Fruit fly (Drosophila melanogaster) whole organism, embryonic: ENCODE measurements around the gene Bicra.

Experiments
- ATbp ChIP-seq: fragments of 200-800 bp; sonication (Bioruptor generic); optimal IDR thresholded peaks from 2 replicates; lab custom pipeline; 2017; ENCODE audit warnings: missing biosample characterization, mild to moderate bottlenecking, missing genetic modification characterization, missing genetic modification reagents
- Atf3 ChIP-seq: fragments of 200-800 bp; sonication (Bioruptor generic); optimal IDR thresholded peaks from 3 replicates; lab custom pipeline; 2016; ENCODE audit warnings: missing biosample characterization, missing genetic modification characterization
- Bteb2 ChIP-seq: fragments of 200-800 bp; sonication (Bioruptor generic); optimal IDR thresholded peaks from 2 replicates; lab custom pipeline; 2016; ENCODE audit warnings: missing biosample characterization, missing genetic modification characterization
- CG11085 ChIP-seq: fragments of 200-800 bp; sonication (Bioruptor generic); IDR thresholded peaks from 2 replicates; pipeline ENCODE4 v1.3.6; 2022; ENCODE audit warnings: missing biosample characterization, missing genetic modification characterization
- CG12155 ChIP-seq: fragments of 200-800 bp; sonication (Bioruptor generic); optimal IDR thresholded peaks from 3 replicates; lab custom pipeline; 2016; ENCODE audit warnings: missing biosample characterization, missing genetic modification characterization
- CG13296 ChIP-seq: fragments of 200-800 bp; sonication (Bioruptor generic); optimal IDR thresholded peaks from 3 replicates; lab custom pipeline; 2018; ENCODE audit warnings: missing biosample characterization, mild to moderate bottlenecking, missing genetic modification characterization
- CG14667 ChIP-seq: fragments of 200-800 bp; sonication (Bioruptor generic); IDR thresholded peaks from 2 replicates; pipeline ENCODE4 v1.3.6; 2022; ENCODE audit warnings: missing biosample characterization, missing genetic modification characterization
- CG15011 ChIP-seq: fragments of 200-800 bp; sonication (Bioruptor generic); optimal IDR thresholded peaks from 3 replicates; lab custom pipeline; 2018; ENCODE audit warnings: missing biosample characterization, mild to moderate bottlenecking, missing genetic modification characterization
- CG15073 ChIP-seq: fragments of 200-800 bp; sonication (Bioruptor generic); optimal IDR thresholded peaks from 2 replicates; lab custom pipeline; 2016; ENCODE audit warnings: missing biosample characterization, missing genetic modification characterization
- CG1603 ChIP-seq: fragments of 200-800 bp; sonication (Bioruptor generic); optimal IDR thresholded peaks from 2 replicates; lab custom pipeline; 2019; ENCODE audit warnings: missing biosample characterization, mild to moderate bottlenecking, missing genetic modification characterization, moderate library complexity
- CG18011 ChIP-seq: fragments of 200-800 bp; sonication (Bioruptor generic); optimal IDR thresholded peaks from 2 replicates; lab custom pipeline; 2017; ENCODE audit warnings: missing biosample characterization, missing genetic modification characterization, mild to moderate bottlenecking, moderate library complexity, missing genotype
- CG18599 ChIP-seq: fragments of 200-800 bp; sonication (Bioruptor generic); optimal IDR thresholded peaks from 3 replicates; lab custom pipeline; 2017; ENCODE audit warnings: missing biosample characterization, missing genetic modification characterization, mild to moderate bottlenecking, moderate library complexity, missing genetic modification reagents
- CG2120 ChIP-seq: fragments of 200-800 bp; sonication (Bioruptor generic); optimal IDR thresholded peaks from 3 replicates; lab custom pipeline; 2016; ENCODE audit warnings: missing biosample characterization, missing genetic modification characterization
- CG31388 ChIP-seq: fragments of 200-800 bp; sonication (Bioruptor generic); optimal IDR thresholded peaks from 2 replicates; lab custom pipeline; 2016; ENCODE audit warnings: missing biosample characterization, missing genetic modification characterization
- CG32772 ChIP-seq: fragments of 200-800 bp; sonication (Bioruptor generic); IDR thresholded peaks from 2 replicates; pipeline ENCODE4 v1.3.6; 2022; ENCODE audit warnings: missing biosample characterization, missing genetic modification characterization
- CG34224 ChIP-seq: fragments of 200-800 bp; sonication (Bioruptor generic); IDR thresholded peaks from 3 replicates; pipeline ENCODE4 v1.3.6; 2022; ENCODE audit warnings: missing biosample characterization, missing genetic modification characterization; ENCODE audit not compliant: partially characterized antibody
- CG3838 ChIP-seq: fragments of 200-800 bp; sonication (Bioruptor generic); optimal IDR thresholded peaks from 3 replicates; lab custom pipeline; 2016; ENCODE audit warnings: missing biosample characterization, missing genetic modification characterization
- CG4730 ChIP-seq: fragments of 200-800 bp; sonication (Bioruptor generic); IDR thresholded peaks from 2 replicates; pipeline ENCODE4 v1.3.6; 2022; ENCODE audit warnings: missing biosample characterization, missing genetic modification characterization
- CG6683 ChIP-seq: fragments of 200-800 bp; sonication (Bioruptor generic); optimal IDR thresholded peaks from 2 replicates; lab custom pipeline; 2017; ENCODE audit warnings: missing biosample characterization, mild to moderate bottlenecking, missing genetic modification characterization, missing genetic modification reagents
- CG7786 ChIP-seq: fragments of 200-800 bp; sonication (Bioruptor generic); optimal IDR thresholded peaks from 2 replicates; lab custom pipeline; 2016; ENCODE audit warnings: missing biosample characterization, missing genetic modification characterization
- CkIIα-i1 ChIP-seq: fragments of 200-800 bp; sonication (Bioruptor generic); IDR thresholded peaks from 2 replicates; pipeline ENCODE4 v1.3.6; 2022; ENCODE audit warnings: missing biosample characterization, missing genetic modification characterization
- CoRest ChIP-seq: fragments of 200-800 bp; sonication (Bioruptor generic); optimal IDR thresholded peaks from 3 replicates; lab custom pipeline; 2018; ENCODE audit warnings: missing biosample characterization, mild to moderate bottlenecking, missing genetic modification characterization, moderate library complexity
- Dad ChIP-seq: fragments of 200-800 bp; sonication (Bioruptor generic); optimal IDR thresholded peaks from 3 replicates; lab custom pipeline; 2016; ENCODE audit warnings: missing biosample characterization, missing genetic modification characterization
- Dek ChIP-seq: fragments of 200-800 bp; sonication (Bioruptor generic); optimal IDR thresholded peaks from 3 replicates; lab custom pipeline; 2019; ENCODE audit warnings: missing biosample characterization, mild to moderate bottlenecking, missing genetic modification characterization, moderate library complexity
- Gug ChIP-seq: fragments of 200-800 bp; sonication (Bioruptor generic); IDR thresholded peaks from 4 replicates; pipeline ENCODE4 v1.3.6; 2022; ENCODE audit warnings: missing biosample characterization, missing genetic modification characterization
- Hand ChIP-seq: fragments of 200-800 bp; sonication (Bioruptor generic); optimal IDR thresholded peaks from 2 replicates; lab custom pipeline; 2017; ENCODE audit warnings: mild to moderate bottlenecking, missing biosample characterization, missing genetic modification reagents, missing genetic modification characterization
- Hr78 ChIP-seq, 2 experiments: fragments of 200-800 bp in 1 of 2; fragments of >200 bp in 1 of 2; sonication (Bioruptor generic) in 1 of 2; optimal IDR thresholded peaks; 2 replicates each; lab custom pipeline; 2017 to 2019; ENCODE audit warnings: missing biosample characterization in 2 of 2, missing genetic modification characterization in 2 of 2, mild to moderate bottlenecking in 1 of 2, moderate library complexity in 1 of 2
- MESR4 ChIP-seq: fragments of 200-800 bp; sonication (Bioruptor generic); optimal IDR thresholded peaks from 2 replicates; lab custom pipeline; 2018; ENCODE audit warnings: missing biosample characterization, mild to moderate bottlenecking, missing genetic modification characterization, moderate library complexity
- NC2β ChIP-seq: fragments of 200-800 bp; sonication (Bioruptor generic); optimal IDR thresholded peaks from 2 replicates; lab custom pipeline; 2016; ENCODE audit warnings: missing biosample characterization, missing genetic modification characterization
- Neu2 ChIP-seq: fragments of 200-800 bp; sonication (Bioruptor generic); optimal IDR thresholded peaks from 3 replicates; lab custom pipeline; 2016; ENCODE audit warnings: missing biosample characterization, missing genetic modification characterization, borderline replicate concordance
- Ravus ChIP-seq: fragments of 200-800 bp; sonication (Bioruptor generic); IDR thresholded peaks from 2 replicates; pipeline ENCODE4 v1.3.6; 2022; ENCODE audit warnings: missing biosample characterization, missing genetic modification characterization
- Scr ChIP-seq: fragments of 200-800 bp; sonication (Bioruptor generic); IDR thresholded peaks from 2 replicates; pipeline ENCODE4 v1.3.6; 2022; ENCODE audit warnings: missing biosample characterization, missing genetic modification characterization; ENCODE audit not compliant: partially characterized antibody
- YL-1 ChIP-seq: fragments of 200-800 bp; sonication (Bioruptor generic); optimal IDR thresholded peaks from 3 replicates; lab custom pipeline; 2017; ENCODE audit warnings: missing biosample characterization, mild to moderate bottlenecking, missing genetic modification characterization
- ap ChIP-seq: fragments of 200-800 bp; sonication (Bioruptor generic); IDR thresholded peaks from 2 replicates; pipeline ENCODE4 v1.3.6; 2022; ENCODE audit warnings: missing biosample characterization, missing genetic modification characterization
- bcd ChIP-seq: fragments of 200-800 bp; sonication (Bioruptor generic); optimal IDR thresholded peaks from 2 replicates; lab custom pipeline; 2017; ENCODE audit warnings: missing biosample characterization, mild to moderate bottlenecking, missing genetic modification characterization
- chn ChIP-seq: fragments of 200-800 bp; sonication (Bioruptor generic); optimal IDR thresholded peaks from 2 replicates; lab custom pipeline; 2016; ENCODE audit warnings: missing biosample characterization, missing genetic modification characterization
- crc ChIP-seq: fragments of 200-800 bp; sonication (Bioruptor generic); optimal IDR thresholded peaks from 2 replicates; lab custom pipeline; 2016; ENCODE audit warnings: missing biosample characterization, missing genetic modification characterization
- grau ChIP-seq: fragments of 200-800 bp; optimal IDR thresholded peaks from 3 replicates; lab custom pipeline; 2019; ENCODE audit warnings: missing biosample characterization, mild to moderate bottlenecking, missing genetic modification characterization, moderate library complexity
- h ChIP-seq: fragments of >200 bp; optimal IDR thresholded peaks from 2 replicates; lab custom pipeline; 2017
- hkb ChIP-seq, 2 experiments: fragments of 200-800 bp in 1 of 2; fragments of >200 bp in 1 of 2; sonication (Bioruptor generic) in 1 of 2; IDR thresholded peaks in 1 of 2; optimal IDR thresholded peaks in 1 of 2; 2 replicates each; pipeline versions ENCODE4 v1.3.6 to Lab custom; 2017 to 2022; ENCODE audit warnings: missing biosample characterization in 1 of 2, missing genetic modification characterization in 1 of 2
- kni ChIP-seq: fragments of 200-800 bp; sonication (Bioruptor generic); optimal IDR thresholded peaks from 3 replicates; lab custom pipeline; 2017; ENCODE audit warnings: mild to moderate bottlenecking, missing biosample characterization, missing genetic modification reagents, missing genetic modification characterization
- lab ChIP-seq: fragments of 200-800 bp; sonication (Bioruptor generic); optimal IDR thresholded peaks from 3 replicates; lab custom pipeline; 2017; ENCODE audit warnings: missing biosample characterization, missing genetic modification characterization, mild to moderate bottlenecking, moderate library complexity, missing genetic modification reagents
- lmd ChIP-seq: fragments of 200-800 bp; sonication (Bioruptor generic); IDR thresholded peaks from 2 replicates; pipeline ENCODE4 v1.3.6; 2022; ENCODE audit warnings: missing biosample characterization, missing genetic modification characterization
- mam ChIP-seq: fragments of 200-800 bp; sonication (Bioruptor generic); optimal IDR thresholded peaks from 3 replicates; lab custom pipeline; 2016; ENCODE audit warnings: missing biosample characterization, missing genetic modification characterization
- mirr ChIP-seq: fragments of 200-800 bp; sonication (Bioruptor generic); optimal IDR thresholded peaks from 3 replicates; lab custom pipeline; 2018; ENCODE audit warnings: missing biosample characterization, mild to moderate bottlenecking, missing genetic modification characterization
- slbo ChIP-seq: fragments of 200-800 bp; sonication (Bioruptor generic); IDR thresholded peaks from 2 replicates; pipeline ENCODE4 v1.3.6; 2022; ENCODE audit warnings: missing biosample characterization, missing genetic modification characterization
- stwl ChIP-seq: fragments of 200-800 bp; sonication (Bioruptor generic); optimal IDR thresholded peaks from 3 replicates; lab custom pipeline; 2018; ENCODE audit warnings: missing biosample characterization, mild to moderate bottlenecking, missing genetic modification characterization, moderate library complexity
- tgo ChIP-seq: fragments of 200-800 bp; sonication (Bioruptor generic); IDR thresholded peaks from 3 replicates; pipeline ENCODE4 v1.3.6; 2022; ENCODE audit warnings: missing biosample characterization, missing genetic modification characterization
- trem ChIP-seq: fragments of 200-800 bp; optimal IDR thresholded peaks from 3 replicates; lab custom pipeline; 2019; ENCODE audit warnings: missing biosample characterization, mild to moderate bottlenecking, missing genetic modification characterization, moderate library complexity
- vvl ChIP-seq: fragments of 200-800 bp; sonication (Bioruptor generic); IDR thresholded peaks from 2 replicates; pipeline ENCODE4 v1.3.6; 2022; ENCODE audit warnings: missing biosample characterization, missing genetic modification characterization

Bicra gene

DNA sequence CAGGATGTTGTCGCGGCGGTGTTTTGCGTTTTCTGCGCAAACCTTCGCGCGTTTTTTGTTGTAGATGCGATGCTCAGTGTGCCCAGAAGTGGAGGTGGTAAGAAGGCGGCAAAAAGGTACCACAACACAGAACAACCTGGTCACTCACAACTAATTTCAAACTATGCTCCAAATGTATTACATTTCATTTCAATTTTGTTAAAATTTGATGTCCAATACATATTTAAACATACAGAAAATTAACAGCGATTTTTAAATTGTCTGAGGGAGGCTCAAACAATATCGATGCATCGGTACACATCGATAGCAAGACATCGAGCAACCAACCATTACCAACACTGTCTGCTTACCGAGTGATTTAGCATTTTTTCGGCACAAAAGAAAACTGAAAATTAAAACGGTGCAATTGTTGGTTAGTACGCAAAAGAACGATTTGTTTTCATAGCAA is 90.4 kb downstream of the Bicra start, which contains the start of the genes Slbp and Rpn2 (continued):
- TF ChIP-seq lmd (GFP tag; lab: Robert Waterston, UW) = no peak; the same call in 1 of the 2 replicates
- peak; percentile 30 for TF ChIP-seq CG18011
- peak; percentile 52 for TF ChIP-seq CG18599 (GFP tag; lab: Kevin White, UChicago)
- no peak for TF ChIP-seq h (lab: Kevin White, UChicago)
- peak; percentile 88 for TF ChIP-seq YL-1 (GFP tag; lab: Kevin White, UChicago)
- TF ChIP-seq crc (GFP tag; lab: Kevin White, UChicago) = no peak
- peak; percentile 94 for TF ChIP-seq stwl (tag; lab: Kevin White, UChicago)
- TF ChIP-seq kni = no peak
- peak; percentile 18; the same call in 1 of the 2 replicates for TF ChIP-seq CG11085 (GFP tag; lab: Robert Waterston, UW)
- no peak for TF ChIP-seq Dek (tag; lab: Kevin White, UChicago)
- peak; percentile 50 for TF ChIP-seq grau (tag; lab: Kevin White, UChicago)
- TF ChIP-seq mirr = peak; percentile 29
- peak; percentile 55 for TF ChIP-seq lab (GFP tag; lab: Kevin White, UChicago)
- peak; percentile 50 for TF ChIP-seq CoRest
- peak; percentile 97 for TF ChIP-seq CG34224 (GFP tag; lab: Robert Waterston, UW)
- TF ChIP-seq CG15073 (GFP tag; lab: Kevin White, UChicago) = no peak
- TF ChIP-seq CG7786 = peak; percentile 55
- TF ChIP-seq Hr78 (GFP tag; optimal IDR thresholded peaks at IDR 0.05; lab: Kevin White, UChicago) = no peak
- peak; percentile 45 for TF ChIP-seq NC2β (GFP tag; lab: Kevin White, UChicago)
- peak; percentile 86 for TF ChIP-seq CG1603 (tag; lab: Kevin White, UChicago)
- peak; percentile 37 for TF ChIP-seq CG12155 (GFP tag; lab: Kevin White, UChicago)
- peak; percentile 47 for TF ChIP-seq slbo (GFP tag; lab: Robert Waterston, UW)
- TF ChIP-seq CG6683 (GFP tag; lab: Kevin White, UChicago) = peak; percentile 37
- no peak for TF ChIP-seq CG32772
- peak; percentile 62; the same call in 1 of the 2 replicates for TF ChIP-seq vvl (GFP tag; lab: Robert Waterston, UW)
- TF ChIP-seq Ravus = no peak
- TF ChIP-seq CG3838 = no peak
- no peak for TF ChIP-seq CkIIα-i1 (GFP tag; lab: Robert Waterston, UW)
- no peak for TF ChIP-seq CG4730 (GFP tag; lab: Robert Waterston, UW)
- peak; percentile 91 for TF ChIP-seq trem
- TF ChIP-seq hkb (optimal IDR thresholded peaks at IDR 0.05; lab: Kevin White, UChicago) = peak; percentile 82
- TF ChIP-seq hkb (GFP tag; IDR thresholded peaks at IDR 0.05; lab: Robert Waterston, UW) = no peak; the same call in 1 of the 2 replicates
- TF ChIP-seq mam = peak; percentile 70
- no peak for TF ChIP-seq Neu2 (GFP tag; lab: Kevin White, UChicago)
- TF ChIP-seq CG31388 (GFP tag; lab: Kevin White, UChicago) = no peak
- no peak for TF ChIP-seq Atf3
- TF ChIP-seq CG2120 (GFP tag; lab: Kevin White, UChicago) = peak; percentile 75
- TF ChIP-seq ATbp = no peak
- TF ChIP-seq Bteb2 (GFP tag; lab: Kevin White, UChicago) = peak; percentile 15
- TF ChIP-seq Dad (GFP tag; lab: Kevin White, UChicago) = peak; percentile 48
- TF ChIP-seq Gug (GFP tag; lab: Robert Waterston, UW) = peak; percentile 17; the same call in 1 of the 4 replicates
- no peak for TF ChIP-seq ap (GFP tag; lab: Robert Waterston, UW)
- TF ChIP-seq tgo (GFP tag; lab: Robert Waterston, UW) = no peak
- TF ChIP-seq Hand = no peak
- TF ChIP-seq bcd (GFP tag; lab: Kevin White, UChicago) = peak; percentile 28
- no peak for TF ChIP-seq CG14667 (GFP tag; lab: Robert Waterston, UW)
- TF ChIP-seq Scr (GFP tag; lab: Robert Waterston, UW) = peak; percentile 94
- TF ChIP-seq chn (GFP tag; lab: Kevin White, UChicago) = peak; percentile 43
- TF ChIP-seq MESR4 (GFP tag; lab: Kevin White, UChicago) = peak; percentile 58
- peak; percentile 15 for TF ChIP-seq CG13296
- no peak for TF ChIP-seq CG15011
